Fruit fly (Drosophila melanogaster) whole organism, pupa: ENCODE results near the gene CG10959.
A peak's percentile ranks its signal among the peaks of the same experiment; 100 is the strongest.

Source experiments
- CG10348 ChIP-seq: fragments of 200-800 bp; sonication (Bioruptor generic); IDR thresholded peaks from 2 replicates; pipeline ENCODE4 v1.3.6; 2022; ENCODE audit warnings: missing biosample characterization, missing genetic modification characterization
- CG12605 ChIP-seq: fragments of 200-800 bp; sonication (Bioruptor generic); IDR thresholded peaks from 2 replicates; pipeline ENCODE4 v1.3.6; 2022; ENCODE audit warnings: missing biosample characterization, missing genetic modification characterization
- CG13204 ChIP-seq: fragments of 200-800 bp; sonication (Bioruptor generic); optimal IDR thresholded peaks from 2 replicates; lab custom pipeline; 2018; ENCODE audit warnings: missing biosample characterization, mild to moderate bottlenecking, missing genetic modification characterization, moderate library complexity
- CG14655 ChIP-seq: fragments of 200-800 bp; sonication (Bioruptor generic); optimal IDR thresholded peaks from 3 replicates; lab custom pipeline; 2017; ENCODE audit warnings: mild to moderate bottlenecking, missing biosample characterization, missing genetic modification reagents, missing genetic modification characterization
- CG15710 ChIP-seq: fragments of 200-800 bp; sonication (Bioruptor generic); optimal IDR thresholded peaks from 2 replicates; lab custom pipeline; 2018; ENCODE audit warnings: missing biosample characterization, mild to moderate bottlenecking, missing genetic modification characterization, moderate library complexity
- CG17806 ChIP-seq: fragments of 200-800 bp; sonication (Bioruptor generic); optimal IDR thresholded peaks from 2 replicates; lab custom pipeline; 2018; ENCODE audit warnings: missing biosample characterization, mild to moderate bottlenecking, missing genetic modification characterization, moderate library complexity
- CG32121 ChIP-seq: fragments of 200-800 bp; sonication (Bioruptor generic); IDR thresholded peaks from 2 replicates; pipeline ENCODE4 v1.3.6; 2022; ENCODE audit warnings: missing biosample characterization, missing genetic modification characterization
- CG34367 ChIP-seq: fragments of 200-800 bp; sonication (Bioruptor generic); optimal IDR thresholded peaks from 2 replicates; lab custom pipeline; 2018; ENCODE audit warnings: missing biosample characterization, mild to moderate bottlenecking, missing genetic modification characterization
- CG4496 ChIP-seq: fragments of 200-800 bp; sonication (Bioruptor generic); IDR thresholded peaks from 3 replicates; pipeline ENCODE4 v1.3.6; 2022; ENCODE audit warnings: missing biosample characterization, missing genetic modification characterization
- CG8159 ChIP-seq: fragments of 200-800 bp; sonication (Bioruptor generic); optimal IDR thresholded peaks from 3 replicates; lab custom pipeline; 2018; ENCODE audit warnings: missing biosample characterization, mild to moderate bottlenecking, missing genetic modification characterization, moderate library complexity
- CG8301 ChIP-seq: fragments of 200-800 bp; sonication (Bioruptor generic); optimal IDR thresholded peaks from 2 replicates; lab custom pipeline; 2018; ENCODE audit warnings: missing biosample characterization, mild to moderate bottlenecking, missing genetic modification characterization
- CG9948 ChIP-seq: fragments of 200-800 bp; sonication (Bioruptor generic); optimal IDR thresholded peaks from 2 replicates; lab custom pipeline; 2018; ENCODE audit warnings: missing biosample characterization, mild to moderate bottlenecking, missing genetic modification characterization, moderate library complexity
- D1 ChIP-seq: fragments of 200-800 bp; sonication (Bioruptor generic); optimal IDR thresholded peaks from 2 replicates; lab custom pipeline; 2018; ENCODE audit warnings: missing biosample characterization, mild to moderate bottlenecking, missing genetic modification characterization, moderate library complexity
- EcR ChIP-seq: fragments of 200-800 bp; sonication (Bioruptor generic); optimal IDR thresholded peaks from 3 replicates; lab custom pipeline; 2019; ENCODE audit warnings: missing biosample characterization, missing genetic modification characterization, mild to moderate bottlenecking, moderate library complexity, missing genetic modification reagents
- Ets98B ChIP-seq: fragments of 200-800 bp; sonication (Bioruptor generic); IDR thresholded peaks from 2 replicates; pipeline ENCODE4 v1.3.6; 2022; ENCODE audit warnings: missing biosample characterization, missing genetic modification characterization
- Pif1A ChIP-seq: fragments of 200-800 bp; sonication (Bioruptor generic); optimal IDR thresholded peaks from 3 replicates; lab custom pipeline; 2016; ENCODE audit warnings: missing biosample characterization, missing genetic modification characterization
- Pif1B ChIP-seq: fragments of 200-800 bp; sonication (Bioruptor generic); optimal IDR thresholded peaks from 3 replicates; lab custom pipeline; 2016; ENCODE audit warnings: missing biosample characterization, missing genetic modification characterization
- Snoo ChIP-seq: fragments of 200-800 bp; sonication (Bioruptor generic); optimal IDR thresholded peaks from 3 replicates; lab custom pipeline; 2017; ENCODE audit warnings: missing biosample characterization, mild to moderate bottlenecking, missing genetic modification characterization, inconsistent platforms
- fd96Ca ChIP-seq: fragments of 200-800 bp; sonication (Bioruptor generic); IDR thresholded peaks from 3 replicates; pipeline ENCODE4 v1.3.6; 2022; ENCODE audit warnings: missing biosample characterization, missing genetic modification characterization
- gl ChIP-seq: fragments of 200-800 bp; sonication (Bioruptor generic); optimal IDR thresholded peaks from 2 replicates; lab custom pipeline; 2018; ENCODE audit warnings: missing biosample characterization, mild to moderate bottlenecking, missing genetic modification characterization
- rn ChIP-seq: fragments of 200-800 bp; sonication (Bioruptor generic); IDR thresholded peaks from 2 replicates; pipeline ENCODE4 v1.3.6; 2022; ENCODE audit warnings: missing biosample characterization, missing genetic modification characterization

Gene CG10959

dm6 chrX:8135420-8135874 is 13.1 kb upstream of the CG10959 start, which contains the start of the genes cyr and CG2120:
Gene cyr, minus strand, starts transcription at chrX:8135713.
Gene CG2120, plus strand, starts transcription at chrX:8135824.
- TF ChIP-seq CG17806 (tag; lab: Kevin White, UChicago) (no peak), EcR (GFP tag; lab: Kevin White, UChicago) (no peak), CG14655 (GFP tag; lab: Kevin White, UChicago) (no peak)

dm6 chrX:8137285-8137684 is 11.3 kb upstream of the CG10959 start:
- TF ChIP-seq Pif1B (GFP tag; lab: Kevin White, UChicago): no peak
- TF ChIP-seq CG14655 (GFP tag; lab: Kevin White, UChicago): no peak
- no peak for TF ChIP-seq EcR (GFP tag; lab: Kevin White, UChicago)
- no peak for TF ChIP-seq gl (tag; lab: Kevin White, UChicago)
- TF ChIP-seq CG9948 (tag; lab: Kevin White, UChicago): no peak
- no peak for TF ChIP-seq D1 (tag; lab: Kevin White, UChicago)
- no peak for TF ChIP-seq CG15710 (tag; lab: Kevin White, UChicago)
- no peak for TF ChIP-seq Pif1A
- TF ChIP-seq CG32121: no peak
- no peak for TF ChIP-seq Snoo (tag; lab: Kevin White, UChicago)
- no peak for TF ChIP-seq CG17806 (tag; lab: Kevin White, UChicago)
- no peak for TF ChIP-seq rn (GFP tag; lab: Robert Waterston, UW)
- TF ChIP-seq Ets98B (GFP tag; lab: Robert Waterston, UW): no peak

dm6 chrX:8140707-8141106 is 7.9 kb upstream of the CG10959 start:
- no peak for TF ChIP-seq fd96Ca
- TF ChIP-seq rn (GFP tag; lab: Robert Waterston, UW): no peak
- no peak for TF ChIP-seq CG32121
- no peak for TF ChIP-seq D1 (tag; lab: Kevin White, UChicago)
- TF ChIP-seq CG34367: no peak
- no peak for TF ChIP-seq Pif1A
- no peak for TF ChIP-seq CG13204 (GFP tag; lab: Kevin White, UChicago)
- no peak for TF ChIP-seq EcR (GFP tag; lab: Kevin White, UChicago)
- no peak for TF ChIP-seq gl (tag; lab: Kevin White, UChicago)
- TF ChIP-seq CG12605: no peak
- TF ChIP-seq CG4496 (GFP tag; lab: Robert Waterston, UW): no peak
- TF ChIP-seq CG9948 (tag; lab: Kevin White, UChicago): no peak
- TF ChIP-seq CG17806 (tag; lab: Kevin White, UChicago): no peak
- no peak for TF ChIP-seq CG15710 (tag; lab: Kevin White, UChicago)
- no peak for TF ChIP-seq CG8301
- TF ChIP-seq CG14655 (GFP tag; lab: Kevin White, UChicago): no peak
- TF ChIP-seq CG10348 (GFP tag; lab: Robert Waterston, UW): no peak
- TF ChIP-seq Pif1B (GFP tag; lab: Kevin White, UChicago): no peak
- no peak for TF ChIP-seq Ets98B (GFP tag; lab: Robert Waterston, UW)
- TF ChIP-seq Snoo (tag; lab: Kevin White, UChicago): no peak

dm6 chrX:8141353-8142066 is 7.1 kb upstream of the CG10959 start:
- no peak for TF ChIP-seq D1 (tag; lab: Kevin White, UChicago)
- no peak for TF ChIP-seq CG9948 (tag; lab: Kevin White, UChicago)
- TF ChIP-seq EcR (GFP tag; lab: Kevin White, UChicago): peak; percentile 40
- TF ChIP-seq CG17806 (tag; lab: Kevin White, UChicago): no peak
- TF ChIP-seq Snoo (tag; lab: Kevin White, UChicago): no peak
- TF ChIP-seq CG12605: peak; percentile 54
- TF ChIP-seq gl (tag; lab: Kevin White, UChicago): no peak
- TF ChIP-seq fd96Ca: peak; percentile 5; the same call in 1 of the 3 replicates
- peak; percentile 17 for TF ChIP-seq CG8159
- TF ChIP-seq CG14655 (GFP tag; lab: Kevin White, UChicago): no peak
- 0 out of 2 replicates have a peak, but pooled peaks have one; percentile 20 for TF ChIP-seq CG10348 (GFP tag; lab: Robert Waterston, UW)
- TF ChIP-seq CG32121: peak; percentile 66
- TF ChIP-seq CG4496 (GFP tag; lab: Robert Waterston, UW): peak; percentile 93
- peak; percentile 4 for TF ChIP-seq CG15710 (tag; lab: Kevin White, UChicago)
- TF ChIP-seq CG13204 (GFP tag; lab: Kevin White, UChicago): peak; percentile 94
- peak; percentile 16 for TF ChIP-seq Pif1A
- TF ChIP-seq rn (GFP tag; lab: Robert Waterston, UW): no peak
- TF ChIP-seq Ets98B (GFP tag; lab: Robert Waterston, UW): peak; percentile 51; the same call in 1 of the 2 replicates
- TF ChIP-seq Pif1B (GFP tag; lab: Kevin White, UChicago): no peak
- no peak for TF ChIP-seq CG34367
- peak; percentile 12 for TF ChIP-seq CG8301
- TF ChIP-seq, all 21 proteins: peak for 12

dm6 chrX:8142067-8142462 is 6.5 kb upstream of the CG10959 start, which contains the start of gene Smox:
Gene Smox, minus strand, starts transcription at chrX:8142279.
- TF ChIP-seq CG34367: no peak
- TF ChIP-seq EcR (GFP tag; lab: Kevin White, UChicago): no peak
- no peak for TF ChIP-seq CG32121
- TF ChIP-seq CG8159: no peak
- TF ChIP-seq CG4496 (GFP tag; lab: Robert Waterston, UW): no peak
- no peak for TF ChIP-seq CG17806 (tag; lab: Kevin White, UChicago)
- no peak for TF ChIP-seq Ets98B (GFP tag; lab: Robert Waterston, UW)
- TF ChIP-seq CG9948 (tag; lab: Kevin White, UChicago): no peak
